Worm (Caenorhabditis elegans): ENCODE measurements around the gene E02H9.3.

DNA sequence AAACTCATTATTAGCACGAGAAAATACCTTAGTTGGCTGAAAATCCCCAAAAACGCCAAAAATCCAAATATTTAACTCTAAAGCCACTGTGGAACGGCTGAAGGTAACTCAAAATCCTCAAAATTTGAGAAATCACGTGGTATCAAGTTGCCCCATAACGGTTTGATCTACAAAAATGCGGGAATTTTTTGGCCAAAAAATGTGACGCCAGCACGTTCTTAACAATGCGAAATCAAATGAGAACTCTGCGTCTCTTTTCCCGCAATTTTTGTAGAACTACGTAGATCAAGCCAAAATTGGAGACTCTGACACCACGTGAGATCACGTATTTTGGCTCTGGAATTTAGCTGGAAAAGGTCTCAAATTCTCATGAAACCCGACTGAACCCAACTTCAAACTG is 15.9 kb downstream of the E02H9.3 start:
- TF ChIP-seq sptf-1 (tag; optimal IDR thresholded peaks at IDR 0.05) (no peak), mep-1 (tag; optimal IDR thresholded peaks at IDR 0.05) (no peak), nhr-12 (tag; optimal IDR thresholded peaks at IDR 0.05) (no peak)
